Worm (Caenorhabditis elegans) whole organism, young adult: ENCODE results near the gene Y46B2A.3.

Source experiments
- B0035.1 ChIP-seq: sonication (generic microtip); optimal IDR thresholded peaks from 2 replicates; lab custom pipeline; 2016; ENCODE audit warnings: missing genetic modification characterization, mild to moderate bottlenecking, missing compliant biosample characterization, missing genotype, missing genetic modification reagents
- B0336.3 ChIP-seq: fragments of 200-800 bp; sonication (Bioruptor generic); IDR thresholded peaks from 2 replicates; pipeline ENCODE4 v1.3.6; 2022; ENCODE audit warnings: missing genetic modification characterization, missing compliant biosample characterization
- C17E4.6 ChIP-seq: fragments of 200-800 bp; sonication (Bioruptor generic); IDR thresholded peaks from 2 replicates; pipeline ENCODE4 v1.3.6; 2022; ENCODE audit warnings: missing genetic modification reagents, missing genetic modification characterization, missing compliant biosample characterization
- F22D6.2 ChIP-seq: sonication (generic microtip); optimal IDR thresholded peaks from 2 replicates; lab custom pipeline; 2016; ENCODE audit warnings: mild to moderate bottlenecking, missing genetic modification characterization, missing compliant biosample characterization
- F23B12.7 ChIP-seq: sonication (generic microtip); optimal IDR thresholded peaks from 2 replicates; lab custom pipeline; 2017; ENCODE audit warnings: missing genetic modification characterization, mild to moderate bottlenecking, missing compliant biosample characterization, antibody characterized with exemption, moderate library complexity; ENCODE audit not compliant: insufficient read depth
- F52B5.7 ChIP-seq: sonication (generic microtip); optimal IDR thresholded peaks from 2 replicates; lab custom pipeline; 2016; ENCODE audit warnings: mild to moderate bottlenecking, missing genetic modification characterization, missing compliant biosample characterization
- Y56A3A.18 ChIP-seq: fragments of 200-800 bp; sonication (Bioruptor generic); IDR thresholded peaks from 2 replicates; pipeline ENCODE4 v1.3.6; 2022; ENCODE audit warnings: missing genetic modification reagents, missing genetic modification characterization, missing compliant biosample characterization
- Y79H2A.3 ChIP-seq: fragments of 200-800 bp; sonication (Bioruptor generic); conservative IDR thresholded peaks from 2 replicates; pipeline ENCODE4 v1.3.6; 2022; ENCODE audit warnings: missing genetic modification reagents, missing genetic modification characterization, missing compliant biosample characterization
- akir-1 ChIP-seq: fragments of 200-800 bp; sonication (Bioruptor generic); optimal IDR thresholded peaks from 2 replicates; lab custom pipeline; 2018; ENCODE audit warnings: mild to moderate bottlenecking, missing genetic modification characterization, moderate library complexity, missing compliant biosample characterization
- aptf-2 ChIP-seq: fragments of 200-800 bp; sonication (Bioruptor generic); conservative IDR thresholded peaks from 2 replicates; pipeline ENCODE4 v1.3.6; 2022; ENCODE audit warnings: missing genetic modification reagents, missing genetic modification characterization, missing compliant biosample characterization
- bed-1 ChIP-seq: fragments of 200-800 bp; sonication (Bioruptor generic); IDR thresholded peaks from 2 replicates; pipeline ENCODE4 v1.3.6; 2022; ENCODE audit warnings: missing genetic modification reagents, missing genetic modification characterization, missing compliant biosample characterization
- ccch-3 ChIP-seq: fragments of 200-800 bp; sonication (Bioruptor generic); optimal IDR thresholded peaks from 2 replicates; lab custom pipeline; 2018; ENCODE audit warnings: mild to moderate bottlenecking, missing genetic modification characterization, missing compliant biosample characterization
- ceh-79 ChIP-seq: sonication (generic microtip); optimal IDR thresholded peaks from 2 replicates; lab custom pipeline; 2017; ENCODE audit warnings: mild to moderate bottlenecking, missing genetic modification characterization, missing compliant biosample characterization
- dox-1 ChIP-seq: fragments of 200-800 bp; sonication (Bioruptor generic); IDR thresholded peaks from 2 replicates; pipeline ENCODE4 v1.3.6; 2022; ENCODE audit warnings: missing genetic modification reagents, missing genetic modification characterization, missing compliant biosample characterization
- dpff-1 ChIP-seq: sonication (generic microtip); optimal IDR thresholded peaks from 2 replicates; lab custom pipeline; 2017; ENCODE audit warnings: mild to moderate bottlenecking, missing genetic modification characterization, missing compliant biosample characterization
- efl-1 ChIP-seq: fragments of 150-350 bp; optimal IDR thresholded peaks from 2 replicates; lab custom pipeline; 2014; ENCODE audit warnings: missing biosample characterization, missing genetic modification reagents, missing genetic modification characterization
- him-1 ChIP-seq: sonication (generic microtip); optimal IDR thresholded peaks from 2 replicates; lab custom pipeline; 2016; ENCODE audit warnings: missing genotype, missing genetic modification reagents, missing genetic modification characterization, missing compliant biosample characterization
- hlh-26 ChIP-seq: fragments of 200-800 bp; sonication (Bioruptor generic); conservative IDR thresholded peaks from 2 replicates; pipeline ENCODE4 v1.3.6; 2022; ENCODE audit warnings: missing genetic modification reagents, missing genetic modification characterization, missing compliant biosample characterization
- hmg-1.2 ChIP-seq: fragments of 200-800 bp; sonication (Bioruptor generic); IDR thresholded peaks from 2 replicates; pipeline ENCODE4 v1.3.6; 2022; ENCODE audit warnings: missing genetic modification reagents, missing genetic modification characterization, missing compliant biosample characterization
- hmg-20 ChIP-seq: fragments of 200-800 bp; sonication (Bioruptor generic); IDR thresholded peaks from 2 replicates; pipeline ENCODE4 v1.3.6; 2022; ENCODE audit warnings: missing genetic modification reagents, missing genetic modification characterization, missing compliant biosample characterization
- lsy-27 ChIP-seq: sonication (generic microtip); optimal IDR thresholded peaks from 2 replicates; lab custom pipeline; 2017; ENCODE audit warnings: missing genetic modification characterization, mild to moderate bottlenecking, missing compliant biosample characterization, antibody characterized with exemption, missing genotype, borderline replicate concordance; ENCODE audit not compliant: insufficient read depth
- madf-6 ChIP-seq: fragments of 200-800 bp; sonication (Bioruptor generic); IDR thresholded peaks from 2 replicates; pipeline ENCODE4 v1.3.6; 2022; ENCODE audit warnings: missing genetic modification reagents, missing genetic modification characterization, missing compliant biosample characterization
- nfya-1 ChIP-seq: sonication (generic microtip); optimal IDR thresholded peaks from 2 replicates; lab custom pipeline; 2017; ENCODE audit warnings: antibody characterized with exemption, missing compliant biosample characterization, missing genetic modification characterization, borderline replicate concordance; ENCODE audit not compliant: insufficient read depth
- nhr-80 ChIP-seq: sonication (generic microtip); optimal IDR thresholded peaks from 2 replicates; lab custom pipeline; 2016; ENCODE audit warnings: missing genetic modification characterization, missing compliant biosample characterization
- pbrm-1 ChIP-seq: fragments of 200-800 bp; sonication (Bioruptor generic); IDR thresholded peaks from 2 replicates; pipeline ENCODE4 v1.3.6; 2022; ENCODE audit warnings: missing genetic modification reagents, missing genetic modification characterization, missing compliant biosample characterization
- pha-4 ChIP-seq: fragments of 150-350 bp; sonication (generic microtip); optimal IDR thresholded peaks from 2 replicates; lab custom pipeline; 2014; ENCODE audit warnings: missing biosample characterization, missing genetic modification reagents, missing genetic modification characterization
- rec-8 ChIP-seq, 2 experiments: sonication (generic microtip); optimal IDR thresholded peaks; 2 replicates each; lab custom pipeline; 2016; ENCODE audit warnings: mild to moderate bottlenecking in 2 of 2, missing genetic modification characterization in 2 of 2, missing genetic modification reagents in 2 of 2, missing genotype in 2 of 2, missing biosample characterization in 1 of 2, missing compliant biosample characterization in 1 of 2, moderate library complexity in 1 of 2
- snpc-1.1 ChIP-seq: sonication (generic microtip); optimal IDR thresholded peaks from 2 replicates; lab custom pipeline; 2017; ENCODE audit warnings: missing genetic modification characterization, mild to moderate bottlenecking, missing compliant biosample characterization, antibody characterized with exemption, moderate library complexity, missing genotype, missing genetic modification reagents; ENCODE audit not compliant: insufficient read depth
- snpc-4 ChIP-seq, 5 experiments: fragments of 150-350 bp in 1 of 5; sonication (generic microtip) in 4 of 5; optimal IDR thresholded peaks; 2 replicates each; lab custom pipeline; 2014 to 2018; ENCODE audit warnings: missing genetic modification characterization in 5 of 5, missing biosample characterization in 3 of 5, antibody characterized with exemption in 2 of 5, mild to moderate bottlenecking in 2 of 5, missing compliant biosample characterization in 2 of 5, missing genotype in 2 of 5, moderate library complexity in 2 of 5, missing genetic modification reagents in 1 of 5
- sptf-2 ChIP-seq: fragments of 200-800 bp; sonication (Bioruptor generic); optimal IDR thresholded peaks from 2 replicates; lab custom pipeline; 2018; ENCODE audit warnings: mild to moderate bottlenecking, missing genetic modification characterization, missing compliant biosample characterization
- tbp1 ChIP-seq: fragments of 200-800 bp; sonication (Bioruptor generic); optimal IDR thresholded peaks from 2 replicates; lab custom pipeline; 2018; ENCODE audit warnings: mild to moderate bottlenecking, missing genetic modification characterization, missing compliant biosample characterization
- unc-62 ChIP-seq: fragments of 150-350 bp; optimal IDR thresholded peaks from 2 replicates; lab custom pipeline; 2014; ENCODE audit warnings: missing biosample characterization, missing genetic modification reagents, missing genetic modification characterization
- ztf-3 ChIP-seq: fragments of 200-800 bp; sonication (Bioruptor generic); optimal IDR thresholded peaks from 2 replicates; lab custom pipeline; 2018; ENCODE audit warnings: mild to moderate bottlenecking, missing genetic modification characterization, missing compliant biosample characterization

The Y46B2A.3 gene

ce11 chrII:900720-901332 is 34.1 kb upstream of the Y46B2A.3 start, which contains the start of gene T07D3.9:
Gene T07D3.9, minus strand, starts transcription at chrII:900913.
- TF ChIP-seq tbp1 (GFP tag; lab: Kevin White, UChicago) (no peak), pbrm-1 (GFP tag; lab: Robert Waterston, UW) (no peak), F52B5.7 (tag; lab: Kevin White, UChicago) (no peak), unc-62 (GFP tag; lab: Kevin White, UChicago) (no peak), Y79H2A.3 (GFP tag; lab: Robert Waterston, UW) (no peak), madf-6 (GFP tag; lab: Robert Waterston, UW) (peak; percentile 59; the same call in 1 of the 2 replicates), B0035.1 (tag; lab: Kevin White, UChicago) (no peak), hmg-1.2 (GFP tag; lab: Robert Waterston, UW) (peak; percentile 55; the same call in 1 of the 2 replicates), bed-1 (GFP tag; lab: Robert Waterston, UW) (no peak), ccch-3 (GFP tag; lab: Kevin White, UChicago) (no peak), efl-1 (GFP tag; lab: Kevin White, UChicago) (peak; percentile 51), hlh-26 (GFP tag; lab: Robert Waterston, UW) (no peak), nhr-80 (tag; lab: Kevin White, UChicago) (peak; percentile 55), dox-1 (GFP tag; lab: Robert Waterston, UW) (no peak), ceh-79 (tag; lab: Kevin White, UChicago) (no peak), C17E4.6 (no peak), hmg-20 (no peak), akir-1 (GFP tag; lab: Kevin White, UChicago) (no peak), snpc-1.1 (tag; lab: Kevin White, UChicago) (no peak)

- no peak for TF ChIP-seq rec-8 (tag; optimal IDR thresholded peaks at IDR 0.05; lab: Kevin White, UChicago)
- no peak for TF ChIP-seq dpff-1
- TF ChIP-seq nhr-80 (tag; lab: Kevin White, UChicago): peak; percentile 70
- TF ChIP-seq, all 124 proteins: peak for 1
Measured at ce11 chrII:888024-888423, 21.3 kb upstream of the Y46B2A.3 start, which contains the start of gene T07D3.4. Gene T07D3.4, plus strand, starts transcription at chrII:888309.

- TF ChIP-seq nhr-80 (tag; lab: Kevin White, UChicago) (peak; percentile 28), snpc-4 (GFP tag; optimal IDR thresholded peaks at IDR 0.05; lab: Kevin White, UChicago) (no peak), snpc-4 (tag; optimal IDR thresholded peaks at IDR 0.05; lab: Kevin White, UChicago) (peak in 1 of 4 experiments; percentile 54), Y79H2A.3 (GFP tag; lab: Robert Waterston, UW) (no peak)
Measured at ce11 chrII:884204-884603, 17.5 kb upstream of the Y46B2A.3 start.

- peak; percentile 79 for TF ChIP-seq nhr-80 (tag; lab: Kevin White, UChicago)
- no peak for TF ChIP-seq him-1 (tag; lab: Kevin White, UChicago)
- TF ChIP-seq B0336.3 (GFP tag; lab: Robert Waterston, UW): no peak
- TF ChIP-seq snpc-4 (GFP tag; optimal IDR thresholded peaks at IDR 0.05; lab: Kevin White, UChicago): no peak
- TF ChIP-seq snpc-4 (tag; optimal IDR thresholded peaks at IDR 0.05; lab: Kevin White, UChicago): peak in 3 of 4 experiments; percentile 39 to 90 (median 65)
- no peak for TF ChIP-seq F23B12.7 (tag; lab: Kevin White, UChicago)
- TF ChIP-seq efl-1 (GFP tag; lab: Kevin White, UChicago): no peak
- no peak for TF ChIP-seq sptf-2
- no peak for TF ChIP-seq F22D6.2 (tag; lab: Kevin White, UChicago)
- TF ChIP-seq pha-4 (tag; lab: Kevin White, UChicago): no peak
- no peak for TF ChIP-seq Y56A3A.18 (GFP tag; lab: Robert Waterston, UW)
- TF ChIP-seq ztf-3 (GFP tag; lab: Kevin White, UChicago): no peak
- no peak for TF ChIP-seq aptf-2 (GFP tag; lab: Robert Waterston, UW)
- TF ChIP-seq dox-1 (GFP tag; lab: Robert Waterston, UW): 0 out of 2 replicates have a peak, but pooled peaks have one; percentile 23
- TF ChIP-seq C17E4.6: no peak
- TF ChIP-seq lsy-27 (tag; lab: Kevin White, UChicago): no peak
- TF ChIP-seq nfya-1: no peak
- no peak for TF ChIP-seq rec-8 (tag; optimal IDR thresholded peaks at IDR 0.05; lab: Kevin White, UChicago)
Measured at ce11 chrII:880666-881226, 14.0 kb upstream of the Y46B2A.3 start.
